Fruit fly (Drosophila melanogaster) whole organism, adult: Measurements from ENCODE around the gene nmdyn-D7.

ENCODE experiments used
- CG12768 ChIP-seq: fragments of 200-800 bp; sonication (Bioruptor generic); optimal IDR thresholded peaks from 2 replicates; lab custom pipeline; 2017; ENCODE audit warnings: missing biosample characterization, missing genetic modification characterization, mild to moderate bottlenecking, moderate library complexity, missing genetic modification reagents
- CG14711 ChIP-seq: fragments of 200-800 bp; sonication (Bioruptor generic); optimal IDR thresholded peaks from 2 replicates; lab custom pipeline; 2018; ENCODE audit warnings: missing biosample characterization, mild to moderate bottlenecking, missing genetic modification characterization, moderate library complexity
- CG1620 ChIP-seq: fragments of 200-800 bp; sonication (Bioruptor generic); optimal IDR thresholded peaks from 2 replicates; lab custom pipeline; 2016; ENCODE audit warnings: missing biosample characterization, missing genetic modification characterization
- CG5204 ChIP-seq: fragments of 200-800 bp; sonication (Bioruptor generic); optimal IDR thresholded peaks from 2 replicates; lab custom pipeline; 2016; ENCODE audit warnings: missing biosample characterization, missing genetic modification characterization
- CG7045 ChIP-seq: fragments of 200-800 bp; sonication (Bioruptor generic); optimal IDR thresholded peaks from 2 replicates; lab custom pipeline; 2017; ENCODE audit warnings: missing biosample characterization, mild to moderate bottlenecking, missing genetic modification characterization
- CG7101 ChIP-seq: fragments of 200-800 bp; sonication (Bioruptor generic); optimal IDR thresholded peaks from 2 replicates; lab custom pipeline; 2018; ENCODE audit warnings: missing biosample characterization, mild to moderate bottlenecking, missing genetic modification characterization, moderate library complexity
- Clk ChIP-seq: fragments of 200-800 bp; sonication (Bioruptor generic); optimal IDR thresholded peaks from 2 replicates; lab custom pipeline; 2017; ENCODE audit warnings: missing biosample characterization, missing genetic modification characterization
- Crg-1 ChIP-seq: fragments of 200-800 bp; sonication (Bioruptor generic); optimal IDR thresholded peaks from 2 replicates; lab custom pipeline; 2016; ENCODE audit warnings: missing biosample characterization, missing genetic modification characterization
- Mnt ChIP-seq: fragments of 200-800 bp; sonication (Bioruptor generic); optimal IDR thresholded peaks from 2 replicates; lab custom pipeline; 2016; ENCODE audit warnings: missing biosample characterization, mild to moderate bottlenecking, missing genetic modification characterization
- bab1 ChIP-seq: fragments of 200-800 bp; sonication (Bioruptor generic); optimal IDR thresholded peaks from 3 replicates; lab custom pipeline; 2019; ENCODE audit warnings: missing biosample characterization, mild to moderate bottlenecking, missing genetic modification characterization, moderate library complexity
- cic ChIP-seq: fragments of 200-800 bp; sonication (Bioruptor generic); optimal IDR thresholded peaks from 2 replicates; lab custom pipeline; 2017; ENCODE audit warnings: missing biosample characterization, mild to moderate bottlenecking, missing genetic modification characterization, moderate library complexity
- cnc ChIP-seq, 2 experiments: fragments of >200 bp; optimal IDR thresholded peaks; 2 replicates each; lab custom pipeline; 2017
- kay ChIP-seq: fragments of 200-800 bp; sonication (Bioruptor generic); peaks from one replicate; lab custom pipeline; 2016; ENCODE audit warnings: missing biosample characterization, missing genetic modification characterization, borderline replicate concordance
- ovo ChIP-seq: fragments of 200-800 bp; sonication (Bioruptor generic); optimal IDR thresholded peaks from 2 replicates; lab custom pipeline; 2016; ENCODE audit warnings: missing biosample characterization, missing genetic modification characterization
- pad ChIP-seq: fragments of 200-800 bp; sonication (Bioruptor generic); optimal IDR thresholded peaks from 3 replicates; lab custom pipeline; 2017; ENCODE audit warnings: missing biosample characterization, missing genetic modification characterization, mild to moderate bottlenecking, moderate library complexity, missing genetic modification reagents
- tj ChIP-seq: fragments of 200-800 bp; sonication (Bioruptor generic); optimal IDR thresholded peaks from 3 replicates; lab custom pipeline; 2017; ENCODE audit warnings: missing biosample characterization, mild to moderate bottlenecking, missing genetic modification characterization, moderate library complexity
- toe ChIP-seq: fragments of 200-800 bp; sonication (Bioruptor generic); optimal IDR thresholded peaks from 2 replicates; lab custom pipeline; 2016; ENCODE audit warnings: missing biosample characterization, missing genetic modification characterization

The nmdyn-D7 gene

dm6 chr3R:9725121-9725956 is 45.6 kb downstream of the nmdyn-D7 start, which contains the start of gene hyd:
Gene hyd (minus strand): TSS chr3R:9725615.
- no peak for TF ChIP-seq Clk
- no peak for TF ChIP-seq kay
- TF ChIP-seq toe (GFP tag; lab: Kevin White, UChicago) = no peak
- TF ChIP-seq tj (GFP tag; lab: Kevin White, UChicago) = peak; percentile 4
- TF ChIP-seq CG14711 = no peak
- TF ChIP-seq CG7045 (GFP tag; lab: Kevin White, UChicago) = no peak
- peak; percentile 38 for TF ChIP-seq bab1
- no peak for TF ChIP-seq CG7101 (tag; lab: Kevin White, UChicago)
- TF ChIP-seq Crg-1 (GFP tag; lab: Kevin White, UChicago) = no peak
- TF ChIP-seq pad (GFP tag; lab: Kevin White, UChicago) = no peak
- TF ChIP-seq cic (GFP tag; lab: Kevin White, UChicago) = peak; percentile 8
- peak; percentile 9 for TF ChIP-seq ovo
- no peak for TF ChIP-seq cnc (optimal IDR thresholded peaks at IDR 0.05; lab: Kevin White, UChicago)
- TF ChIP-seq CG5204 (GFP tag; lab: Kevin White, UChicago) = no peak
- no peak for TF ChIP-seq CG1620 (GFP tag; lab: Kevin White, UChicago)
- peak; percentile 27 for TF ChIP-seq CG12768
- TF ChIP-seq Mnt (GFP tag; lab: Kevin White, UChicago) = peak; percentile 71

- TF ChIP-seq CG7101 (tag; lab: Kevin White, UChicago) = no peak
- no peak for TF ChIP-seq pad (GFP tag; lab: Kevin White, UChicago)
- TF ChIP-seq toe (GFP tag; lab: Kevin White, UChicago) = no peak
- no peak for TF ChIP-seq CG1620 (GFP tag; lab: Kevin White, UChicago)
- TF ChIP-seq CG12768 = no peak
- peak; percentile 29 for TF ChIP-seq kay
Observed at dm6 chr3R:9730784-9731183, 51.0 kb downstream of the nmdyn-D7 start, which contains the start of gene FoxP. Gene FoxP (minus strand): TSS chr3R:9730872.
